Fruit fly (Drosophila melanogaster): ENCODE data around the gene ru.

Gene ru

DNA sequence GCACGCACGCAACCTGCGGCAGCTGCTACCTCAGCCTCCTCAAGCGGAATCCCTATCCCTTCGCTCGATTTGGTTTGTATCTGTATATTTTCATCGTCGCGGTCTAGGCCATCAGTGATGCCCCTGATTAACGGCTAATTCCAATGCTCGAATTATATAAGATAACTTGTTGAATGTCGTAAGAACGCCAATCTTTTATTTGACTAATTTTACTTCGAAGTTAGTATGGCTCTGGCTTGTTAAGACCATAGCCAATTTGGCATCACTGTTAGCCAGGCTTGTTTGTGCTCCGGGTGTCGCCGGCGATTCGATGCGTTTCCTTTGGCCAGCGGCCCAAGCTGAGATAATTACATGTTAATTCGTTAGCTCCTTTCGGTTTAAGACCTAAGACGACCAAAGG is 43.6 kb downstream of the ru start (continued):
- TF ChIP-seq lab (GFP tag; optimal IDR thresholded peaks at IDR 0.05): no peak
- no peak for TF ChIP-seq CG10959 (GFP tag; IDR thresholded peaks at IDR 0.05)
- peak; percentile 82 for TF ChIP-seq ac (GFP tag; optimal IDR thresholded peaks at IDR 0.05)
- no peak for TF ChIP-seq trh (GFP tag; optimal IDR thresholded peaks at IDR 0.05)
- TF ChIP-seq CG4360 (GFP tag; IDR thresholded peaks at IDR 0.05): peak; percentile 48; the same call in 1 of the 2 replicates
- TF ChIP-seq sna (GFP tag; IDR thresholded peaks at IDR 0.05; ENCODE audit: partially characterized antibody): no peak
- TF ChIP-seq MESR4 (GFP tag; optimal IDR thresholded peaks at IDR 0.05): no peak
- TF ChIP-seq ind (GFP tag; optimal IDR thresholded peaks at IDR 0.05): no peak
- TF ChIP-seq Sox102F (GFP tag; optimal IDR thresholded peaks at IDR 0.05): peak; percentile 32
- no peak for TF ChIP-seq Hr3 (GFP tag; optimal IDR thresholded peaks at IDR 0.05)
- no peak for TF ChIP-seq CG3838 (GFP tag; optimal IDR thresholded peaks at IDR 0.05)
- no peak for TF ChIP-seq h (optimal IDR thresholded peaks at IDR 0.05)
- TF ChIP-seq maf-S (GFP tag; optimal IDR thresholded peaks at IDR 0.05): no peak
- TF ChIP-seq CG2712 (tag; optimal IDR thresholded peaks at IDR 0.05): peak; percentile 79
- peak; percentile 37 for TF ChIP-seq CG10267 (tag; optimal IDR thresholded peaks at IDR 0.05)
- peak; percentile 36 for TF ChIP-seq CG13775 (GFP tag; optimal IDR thresholded peaks at IDR 0.05)
- TF ChIP-seq knrl (GFP tag; IDR thresholded peaks at IDR 0.05; ENCODE audit: partially characterized antibody): no peak
- no peak for TF ChIP-seq ato (GFP tag; IDR thresholded peaks at IDR 0.05; ENCODE audit: partially characterized antibody)
- no peak for TF ChIP-seq CG7839 (tag; optimal IDR thresholded peaks at IDR 0.05)
- TF ChIP-seq Lpt (GFP tag; optimal IDR thresholded peaks at IDR 0.05): no peak
- TF ChIP-seq CTCF (GFP tag; optimal IDR thresholded peaks at IDR 0.05): no peak
- TF ChIP-seq CG7786 (GFP tag; optimal IDR thresholded peaks at IDR 0.05): peak; percentile 35
- no peak for TF ChIP-seq CG13296 (GFP tag; optimal IDR thresholded peaks at IDR 0.05)
- TF ChIP-seq HLHmδ (GFP tag; optimal IDR thresholded peaks at IDR 0.05): no peak
- peak; percentile 13 for TF ChIP-seq CG2678 (tag; optimal IDR thresholded peaks at IDR 0.05)
- no peak for TF ChIP-seq pho (GFP tag; optimal IDR thresholded peaks at IDR 0.05)
- TF ChIP-seq CG12071 (GFP tag; optimal IDR thresholded peaks at IDR 0.05): no peak
- no peak for TF ChIP-seq BtbVII (GFP tag; optimal IDR thresholded peaks at IDR 0.05)
- no peak for TF ChIP-seq CG32767 (GFP tag; IDR thresholded peaks at IDR 0.05)
- TF ChIP-seq CG18262 (tag; optimal IDR thresholded peaks at IDR 0.05): peak; percentile 80
- peak; percentile 34; the same call in 1 of the 3 replicates for TF ChIP-seq Mrtf (GFP tag; IDR thresholded peaks at IDR 0.05)
- no peak for TF ChIP-seq inv (GFP tag; IDR thresholded peaks at IDR 0.05; ENCODE audit: partially characterized antibody)
- peak; percentile 20 for TF ChIP-seq Asciz (GFP tag; optimal IDR thresholded peaks at IDR 0.05)
- no peak for TF ChIP-seq Hmx (GFP tag; optimal IDR thresholded peaks at IDR 0.05)
- TF ChIP-seq CG34224 (GFP tag; IDR thresholded peaks at IDR 0.05; ENCODE audit: partially characterized antibody): no peak
- TF ChIP-seq Hr78 (GFP tag; optimal IDR thresholded peaks at IDR 0.05): no peak
- TF ChIP-seq psq (GFP tag; optimal IDR thresholded peaks at IDR 0.05): no peak
- no peak for TF ChIP-seq twi (tag; optimal IDR thresholded peaks at IDR 0.05)
- no peak for TF ChIP-seq sima (GFP tag; optimal IDR thresholded peaks at IDR 0.05)
- no peak for TF ChIP-seq phol (tag; optimal IDR thresholded peaks at IDR 0.05)
- TF ChIP-seq Doc3 (GFP tag; IDR thresholded peaks at IDR 0.05; ENCODE audit: partially characterized antibody): no peak
- TF ChIP-seq B-H1 (GFP tag; IDR thresholded peaks at IDR 0.05): no peak
- TF ChIP-seq zfh2 (GFP tag; optimal IDR thresholded peaks at IDR 0.05): no peak
- TF ChIP-seq CG5180 (GFP tag; optimal IDR thresholded peaks at IDR 0.05): no peak
- TF ChIP-seq CG2120 (GFP tag; optimal IDR thresholded peaks at IDR 0.05): no peak
- TF ChIP-seq aop (GFP tag; IDR thresholded peaks at IDR 0.05): 0 out of 2 replicates have a peak, but pooled peaks have one; percentile 25
- peak; percentile 45 for TF ChIP-seq grau (tag; optimal IDR thresholded peaks at IDR 0.05)
- TF ChIP-seq tna (GFP tag; IDR thresholded peaks at IDR 0.05; ENCODE audit: partially characterized antibody): no peak
- TF ChIP-seq fu2 (GFP tag; optimal IDR thresholded peaks at IDR 0.05): no peak
- no peak for TF ChIP-seq CG9215 (GFP tag; IDR thresholded peaks at IDR 0.05)
- TF ChIP-seq CG2889 (GFP tag; IDR thresholded peaks at IDR 0.05): no peak
- no peak for TF ChIP-seq Dip3 (GFP tag; optimal IDR thresholded peaks at IDR 0.05)

Data from whole organism, embryonic.